Fruit fly (Drosophila melanogaster) S2 (cell line): ENCODE measurements around the gene Dbx.

Experiments used
- CG8478 ChIP-seq: fragments of >200 bp; optimal IDR thresholded peaks from 2 replicates; lab custom pipeline; 2018
- CTCF ChIP-seq, 2 experiments: fragments of >200 bp; optimal IDR thresholded peaks; 2 replicates each; lab custom pipeline; 2018

Dbx gene

DNA sequence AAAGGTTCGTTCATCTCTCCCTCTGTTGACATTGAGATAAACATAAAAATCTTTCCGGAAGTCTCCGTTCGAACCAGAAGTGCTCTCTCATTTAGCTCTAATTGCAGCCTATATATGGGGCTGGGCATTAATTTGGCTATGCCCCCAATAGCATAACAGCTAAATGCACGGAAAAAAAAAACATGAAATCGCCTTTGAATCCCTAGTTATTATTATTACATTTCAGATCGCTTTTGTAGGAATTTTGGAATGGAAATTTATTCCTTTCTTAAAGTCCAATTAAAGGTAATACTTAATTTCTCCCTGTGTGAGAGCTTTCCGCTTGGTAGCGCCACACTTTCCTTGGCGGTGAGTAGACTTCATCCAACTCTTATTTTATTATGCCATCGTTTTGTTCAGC lies 14.9 kb upstream of the Dbx start:
- no peak for TF ChIP-seq CG8478 (lab: Kevin White, UChicago)
- TF ChIP-seq CTCF (optimal IDR thresholded peaks at IDR 0.05; lab: Kevin White, UChicago), result no peak

DNA sequence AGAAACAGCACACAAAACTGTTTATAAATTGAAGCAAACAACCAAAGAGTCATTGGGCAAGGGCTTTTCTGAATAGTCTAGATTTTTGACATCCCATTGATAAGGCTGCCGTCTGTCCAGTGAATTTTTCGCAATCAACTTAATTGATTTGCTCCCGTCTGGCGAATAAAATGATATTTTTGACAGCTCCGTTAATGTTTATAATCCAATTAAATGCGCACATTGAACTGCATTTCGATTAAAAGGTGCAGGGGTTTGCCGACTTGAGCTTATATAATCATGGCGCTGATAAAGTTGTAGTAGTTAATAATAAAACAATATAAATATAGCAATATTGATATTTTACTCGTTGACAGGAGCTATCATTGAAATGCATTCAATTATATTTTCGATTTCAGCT lies 12.1 kb upstream of the Dbx start:
- TF ChIP-seq CTCF (optimal IDR thresholded peaks at IDR 0.05; lab: Kevin White, UChicago), result no peak
- no peak for TF ChIP-seq CG8478 (lab: Kevin White, UChicago)

DNA sequence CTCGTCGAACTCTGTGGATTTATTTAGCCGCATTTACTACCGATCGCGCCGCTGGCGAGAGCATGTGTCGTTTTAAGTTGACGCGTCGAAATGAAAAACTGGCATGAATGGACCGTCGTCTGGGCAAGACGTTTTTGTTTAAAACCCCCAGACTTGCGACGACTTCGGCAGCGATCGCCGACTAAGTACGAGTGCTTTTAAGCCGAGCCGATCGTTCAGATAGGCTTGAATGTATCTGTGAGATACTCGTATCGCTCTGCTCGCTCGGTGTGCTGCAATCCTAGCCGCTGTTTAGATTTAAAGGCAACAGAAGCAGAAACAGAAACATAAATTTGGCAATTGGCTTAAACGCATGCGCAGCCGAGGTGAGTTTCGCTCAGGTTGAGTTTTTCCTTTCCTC lies 11.0 kb upstream of the Dbx start, which contains the start of gene dsb:
TSS of gene dsb (minus strand) at position 91 of the 400 bp plus-strand sequence.
- TF ChIP-seq CG8478 (lab: Kevin White, UChicago), result no peak

DNA sequence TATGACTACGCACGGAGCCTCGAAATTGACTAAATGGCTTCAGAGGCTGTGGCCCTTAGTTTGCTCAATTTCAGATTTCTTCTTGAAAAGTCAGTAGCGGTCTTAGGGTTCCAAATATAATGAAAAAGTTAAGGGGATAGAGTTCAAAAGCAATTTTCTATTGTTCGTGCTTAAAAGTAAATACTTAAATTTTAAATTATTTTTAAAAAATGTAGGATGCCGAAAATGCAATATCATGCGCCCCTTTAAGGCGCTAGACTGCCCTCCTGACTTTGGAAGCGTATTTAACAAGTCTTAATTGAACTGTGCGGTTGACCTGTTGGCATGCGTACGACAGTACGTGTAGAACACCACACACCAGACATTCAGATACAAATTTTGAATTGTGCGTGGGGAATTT lies 6.4 kb upstream of the Dbx start:
- no peak for TF ChIP-seq CTCF (optimal IDR thresholded peaks at IDR 0.05; lab: Kevin White, UChicago)

DNA sequence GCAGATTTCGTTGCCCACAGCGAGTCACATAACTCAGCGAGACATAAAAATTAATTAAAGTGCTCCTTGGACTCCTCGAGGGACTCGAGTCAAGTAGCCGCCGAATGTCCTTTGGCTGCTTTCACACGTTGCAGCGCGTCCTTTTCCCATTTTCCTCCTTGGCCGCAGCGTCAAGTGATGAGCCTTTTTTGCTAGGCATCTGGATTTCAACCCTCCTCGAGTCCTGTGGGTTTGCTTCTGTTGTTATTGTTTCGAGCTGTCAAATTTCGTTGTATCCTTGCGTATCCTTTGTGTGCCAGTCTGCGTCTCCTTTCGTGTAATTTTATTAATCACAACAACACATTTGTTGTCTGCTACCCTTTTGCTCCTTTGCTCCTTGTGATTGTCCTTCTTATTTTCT lies 4.5 kb upstream of the Dbx start:
- TF ChIP-seq CTCF (optimal IDR thresholded peaks at IDR 0.05; lab: Kevin White, UChicago), result no peak
- no peak for TF ChIP-seq CG8478 (lab: Kevin White, UChicago)

DNA sequence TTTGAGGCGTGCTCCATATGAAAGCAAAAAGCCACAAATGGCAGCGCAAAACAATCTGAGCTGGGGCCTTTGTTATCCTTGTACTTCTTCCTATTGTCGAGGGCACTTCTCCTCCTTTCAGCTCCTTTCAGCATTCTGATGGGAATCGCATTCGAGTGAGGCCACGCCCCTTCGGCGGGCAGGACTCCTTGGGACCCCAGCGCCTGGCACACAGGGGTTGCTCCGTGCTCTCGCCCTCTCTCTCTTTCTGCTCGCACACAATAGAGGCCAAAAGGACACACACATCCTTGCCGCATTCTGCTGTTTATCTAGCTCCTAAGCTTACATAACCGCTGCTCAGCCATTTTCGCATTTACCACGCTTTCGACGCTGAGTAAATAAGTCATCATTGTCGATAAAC lies 1.1 kb upstream of the Dbx start:
- no peak for TF ChIP-seq CTCF (optimal IDR thresholded peaks at IDR 0.05; lab: Kevin White, UChicago)
- TF ChIP-seq CG8478 (lab: Kevin White, UChicago), result no peak

DNA sequence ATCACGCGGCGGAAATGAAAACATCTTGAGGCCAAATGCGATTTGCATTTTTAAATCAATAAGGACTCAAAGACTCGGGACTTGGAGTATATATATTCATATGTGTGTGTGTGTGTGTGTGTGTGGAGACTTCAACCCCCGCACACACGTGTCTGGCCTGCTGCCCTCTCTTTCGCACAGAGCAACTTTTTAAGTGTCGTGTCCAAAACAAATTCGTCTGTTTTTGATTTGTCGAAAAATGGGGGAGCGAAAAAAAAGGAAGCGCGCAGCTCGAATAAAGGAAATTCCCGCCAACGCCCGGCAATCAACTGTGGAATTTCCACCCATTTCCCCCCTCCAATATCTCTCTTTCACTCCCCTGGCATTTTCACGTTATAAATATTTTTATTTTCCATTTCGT lies 7.9 kb downstream of the Dbx start:
- TF ChIP-seq CTCF (optimal IDR thresholded peaks at IDR 0.05; lab: Kevin White, UChicago) (no peak), CG8478 (lab: Kevin White, UChicago) (no peak)

DNA sequence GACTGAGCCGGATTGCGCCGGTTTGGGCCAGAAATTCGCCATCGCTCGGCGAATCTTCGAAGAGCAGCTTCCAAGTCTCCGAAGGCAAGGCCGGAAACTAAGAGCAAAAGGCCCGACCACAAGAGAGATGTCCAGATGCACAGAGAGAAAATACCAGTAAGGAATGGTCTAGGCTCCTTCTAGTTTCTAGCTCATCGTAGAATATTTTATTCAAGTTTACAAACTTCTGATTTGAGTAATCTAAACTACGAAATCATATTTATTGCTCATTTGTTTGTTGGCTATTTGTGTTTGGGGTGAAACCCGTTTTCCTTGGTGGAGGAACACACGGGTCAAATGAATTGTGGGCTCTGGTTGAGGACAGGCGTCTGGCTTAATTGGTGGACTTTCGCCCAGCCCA lies 16.4 kb downstream of the Dbx start:
- TF ChIP-seq CTCF (optimal IDR thresholded peaks at IDR 0.05; lab: Kevin White, UChicago) (no peak), CG8478 (lab: Kevin White, UChicago) (no peak)

DNA sequence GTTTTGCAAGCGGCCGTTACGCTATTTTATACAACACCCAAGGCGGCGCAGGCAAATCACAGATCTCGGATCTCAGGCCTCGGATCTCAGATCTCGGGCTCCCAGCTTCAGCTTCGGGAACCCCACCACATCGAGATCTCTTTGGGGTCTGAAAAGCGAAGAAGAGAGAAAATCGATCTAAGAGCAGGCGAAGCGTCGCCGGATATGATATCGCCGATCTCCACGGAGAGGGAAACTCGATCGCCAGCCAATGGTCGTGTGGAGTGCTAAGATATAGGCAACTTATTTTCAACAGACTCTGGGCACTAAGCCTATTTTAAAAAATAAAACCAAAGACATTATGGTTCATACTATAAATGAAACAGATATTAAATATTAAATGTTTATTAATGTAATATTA lies 17.7 kb downstream of the Dbx start, which contains the start of the genes CG46523 and CG5687:
TSS of gene CG46523 (minus strand) at position 337 of the 400 bp plus-strand sequence.
TSS of gene CG5687 (minus strand) at position 337 of the 400 bp plus-strand sequence.
- no peak for TF ChIP-seq CTCF (optimal IDR thresholded peaks at IDR 0.05; lab: Kevin White, UChicago)
- no peak for TF ChIP-seq CG8478 (lab: Kevin White, UChicago)

DNA sequence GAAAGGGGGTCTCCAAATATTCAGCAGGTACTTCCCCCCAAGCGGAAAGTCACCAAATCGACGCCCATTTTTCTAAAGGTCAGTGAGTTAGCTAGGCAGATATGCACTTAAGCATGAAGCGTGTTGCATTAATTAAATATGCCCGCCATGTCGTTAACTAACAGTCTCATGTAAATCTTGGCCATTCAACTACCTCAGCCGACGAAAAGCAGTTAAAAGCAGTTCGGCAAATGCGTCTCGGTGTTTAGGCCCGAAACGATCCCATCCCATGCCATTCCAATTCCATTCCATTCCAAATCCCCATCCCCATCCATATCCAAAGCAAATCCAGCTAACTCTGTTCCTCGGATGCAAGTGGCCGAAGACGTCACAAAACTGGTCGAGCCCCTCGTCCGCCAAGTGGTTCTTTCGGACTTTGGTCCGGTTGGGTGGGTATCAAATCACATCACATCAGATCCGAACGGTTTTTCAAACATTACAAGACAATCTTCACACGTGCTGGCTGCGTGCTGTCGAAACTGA lies 18.9 kb downstream of the Dbx start:
- no peak for TF ChIP-seq CG8478 (lab: Kevin White, UChicago)
- no peak for TF ChIP-seq CTCF (optimal IDR thresholded peaks at IDR 0.05; lab: Kevin White, UChicago)

DNA sequence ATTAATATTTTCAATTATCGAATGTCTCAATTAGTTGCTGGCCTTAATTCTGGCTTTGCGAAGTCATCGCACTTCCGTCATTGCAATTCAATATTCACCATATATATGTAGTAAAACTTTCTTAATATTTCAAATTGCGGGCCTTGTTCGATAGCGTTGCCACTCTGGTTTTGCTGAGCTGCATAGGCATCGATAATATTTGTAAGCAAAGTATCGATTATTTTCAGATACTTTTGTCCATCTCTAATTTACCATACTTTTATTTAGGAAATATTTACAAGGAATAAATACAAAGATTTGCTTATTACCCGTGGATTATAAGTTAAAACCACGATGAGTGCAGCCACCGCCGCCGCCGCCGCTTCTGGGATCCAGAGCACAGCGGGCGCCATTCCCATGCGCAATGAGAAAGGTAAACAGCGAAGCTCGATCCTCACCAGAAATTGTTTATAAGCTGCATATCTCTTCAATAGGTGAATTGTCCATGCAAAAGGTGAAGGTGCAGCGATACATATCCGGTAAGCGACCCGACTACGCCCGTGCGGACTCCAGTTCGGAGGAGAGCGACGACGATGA lies 19.8 kb downstream of the Dbx start, which contains the start of gene Mfap1:
TSS of gene Mfap1 (plus strand) at position 226 of the 576 bp plus-strand sequence.
- TF ChIP-seq CG8478 (lab: Kevin White, UChicago) (no peak), CTCF (optimal IDR thresholded peaks at IDR 0.05; lab: Kevin White, UChicago) (no peak)

DNA sequence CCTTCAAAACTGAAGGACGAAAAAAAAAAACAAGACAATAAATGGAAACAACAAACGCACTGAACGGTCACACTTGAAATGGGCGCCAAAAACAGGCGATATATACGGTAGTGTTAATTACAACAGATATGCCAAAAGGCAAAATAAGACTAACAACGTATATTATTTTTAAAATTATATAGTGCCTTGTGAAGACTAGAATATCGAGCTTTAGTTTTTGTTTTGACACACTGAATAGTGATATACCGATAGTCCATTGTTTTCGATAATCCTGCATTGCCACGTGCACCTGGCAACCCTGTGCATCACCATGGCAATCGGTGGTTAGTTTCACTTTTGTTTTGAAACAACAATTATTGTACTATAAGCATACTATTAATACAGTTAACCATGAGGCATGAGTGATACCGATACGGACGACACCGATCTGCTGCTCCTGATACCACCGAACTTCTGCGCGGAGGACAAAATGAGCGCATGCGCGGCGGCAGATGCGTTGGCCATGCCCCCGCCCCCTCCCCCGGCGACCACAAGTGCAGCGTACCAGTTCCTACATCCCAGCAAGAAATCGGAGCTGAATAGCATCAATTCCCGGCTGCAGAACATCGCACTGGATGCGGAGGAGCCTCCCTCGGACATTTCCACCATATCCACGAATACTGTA lies 26.5 kb downstream of the Dbx start, which contains the start of the genes mu2 and Cnb:
TSS of gene mu2 (minus strand) at position 13 of the 664 bp plus-strand sequence.
TSS of gene Cnb (plus strand) at position 103 of the 664 bp plus-strand sequence.
- TF ChIP-seq CG8478 (lab: Kevin White, UChicago) (no peak), CTCF (optimal IDR thresholded peaks at IDR 0.05; lab: Kevin White, UChicago) (no peak)

DNA sequence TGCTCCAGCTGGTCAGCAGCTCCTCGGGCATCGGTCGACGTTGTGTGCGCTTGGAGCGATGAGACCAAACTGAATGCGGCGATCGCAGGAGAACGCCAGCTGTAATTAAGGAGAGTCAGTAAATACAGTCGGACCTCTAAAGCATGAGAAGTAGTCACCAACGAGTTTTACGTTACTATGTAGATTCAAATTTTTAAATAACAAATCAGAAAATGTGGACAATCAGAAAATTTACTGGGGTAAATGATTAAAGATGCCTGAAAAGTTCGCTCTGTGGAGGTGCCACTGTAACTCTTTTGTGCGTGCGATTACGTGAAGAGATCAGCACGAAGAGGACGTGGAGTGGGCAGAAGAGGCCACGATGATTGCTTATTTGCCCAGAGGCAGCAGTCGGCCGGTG lies 41.9 kb downstream of the Dbx start, which contains the start of gene SCOT:
TSS of gene SCOT (plus strand) at position 180 of the 400 bp plus-strand sequence.
- no peak for TF ChIP-seq CTCF (optimal IDR thresholded peaks at IDR 0.05; lab: Kevin White, UChicago)
- no peak for TF ChIP-seq CG8478 (lab: Kevin White, UChicago)

DNA sequence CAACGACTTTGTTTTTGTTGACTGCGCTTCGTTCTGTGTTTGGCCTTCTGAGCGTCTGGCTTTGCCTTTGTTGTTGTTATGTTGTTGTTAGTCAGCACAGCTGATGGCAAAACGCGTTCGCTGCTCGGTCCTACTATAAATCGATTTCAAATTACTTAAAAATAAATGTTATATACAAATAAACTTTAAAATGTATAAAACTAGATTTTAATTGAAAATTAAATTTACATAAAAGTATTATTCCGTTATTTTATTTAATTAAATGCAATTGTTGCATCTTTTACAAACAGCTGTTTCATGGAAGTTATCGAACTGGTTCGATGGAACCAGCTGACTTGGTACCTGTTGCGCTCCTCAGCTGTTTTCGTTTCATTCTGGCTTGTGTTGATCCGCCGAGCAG lies 43.0 kb downstream of the Dbx start, which contains the start of gene mv:
TSS of gene mv (minus strand) at position 80 of the 400 bp plus-strand sequence.
- TF ChIP-seq CG8478 (lab: Kevin White, UChicago) (no peak), CTCF (optimal IDR thresholded peaks at IDR 0.05; lab: Kevin White, UChicago) (no peak)

DNA sequence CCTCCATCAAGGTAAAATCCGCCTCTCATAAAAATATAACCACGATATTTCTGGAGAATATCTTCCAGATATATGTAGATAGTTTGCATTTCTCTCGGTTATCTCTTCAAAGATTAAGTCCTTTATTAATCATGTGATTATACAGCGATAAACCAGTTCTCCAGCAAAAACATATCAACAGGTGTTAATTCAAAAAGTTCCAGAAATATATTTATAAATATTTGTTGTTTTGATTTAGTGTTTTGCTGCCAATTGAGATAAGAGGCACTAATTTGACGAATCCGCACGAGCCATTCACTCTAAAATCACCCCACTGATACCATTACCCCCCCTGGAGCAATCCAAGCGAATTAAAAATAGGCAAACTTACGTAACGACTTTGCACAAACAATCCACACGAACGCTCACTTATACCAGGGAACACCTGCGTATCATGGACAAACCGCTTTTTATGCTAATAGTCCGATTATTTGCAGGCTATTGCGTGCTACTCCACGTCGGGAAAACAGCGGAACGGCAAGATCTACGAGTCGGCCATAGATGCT lies 43.6 kb downstream of the Dbx start:
- TF ChIP-seq CTCF (optimal IDR thresholded peaks at IDR 0.05; lab: Kevin White, UChicago) (no peak), CG8478 (lab: Kevin White, UChicago) (no peak)
